Worm (Caenorhabditis elegans) whole organism, young adult: ENCODE measurements around the gene vps-26.
A peak's percentile ranks its signal among the peaks of the same experiment; 100 is the strongest.

ENCODE experiments used
- B0035.1 ChIP-seq: sonication (generic microtip); optimal IDR thresholded peaks from 2 replicates; lab custom pipeline; 2016; ENCODE audit warnings: missing genetic modification characterization, mild to moderate bottlenecking, missing compliant biosample characterization, missing genotype, missing genetic modification reagents
- B0261.1 ChIP-seq: sonication (generic microtip); optimal IDR thresholded peaks from 2 replicates; lab custom pipeline; 2016; ENCODE audit warnings: mild to moderate bottlenecking, missing genetic modification characterization, moderate library complexity, missing compliant biosample characterization
- B0336.3 ChIP-seq: fragments of 200-800 bp; sonication (Bioruptor generic); IDR thresholded peaks from 2 replicates; pipeline ENCODE4 v1.3.6; 2022; ENCODE audit warnings: missing genetic modification characterization, missing compliant biosample characterization
- C17E4.6 ChIP-seq: fragments of 200-800 bp; sonication (Bioruptor generic); IDR thresholded peaks from 2 replicates; pipeline ENCODE4 v1.3.6; 2022; ENCODE audit warnings: missing genetic modification reagents, missing genetic modification characterization, missing compliant biosample characterization
- D2030.7 ChIP-seq: fragments of 200-800 bp; sonication (Bioruptor generic); IDR thresholded peaks from 2 replicates; pipeline ENCODE4 v1.3.6; 2022; ENCODE audit warnings: missing genetic modification reagents, missing genetic modification characterization, missing compliant biosample characterization
- F23B12.7 ChIP-seq: sonication (generic microtip); optimal IDR thresholded peaks from 2 replicates; lab custom pipeline; 2017; ENCODE audit warnings: missing genetic modification characterization, mild to moderate bottlenecking, missing compliant biosample characterization, antibody characterized with exemption, moderate library complexity; ENCODE audit not compliant: insufficient read depth
- F37B4.10 ChIP-seq: fragments of 200-800 bp; sonication (Bioruptor generic); IDR thresholded peaks from 2 replicates; pipeline ENCODE4 v1.3.6; 2022; ENCODE audit warnings: missing genetic modification characterization, missing compliant biosample characterization
- F49E8.2 ChIP-seq: sonication (generic microtip); optimal IDR thresholded peaks from 3 replicates; lab custom pipeline; 2017; ENCODE audit warnings: missing genetic modification characterization, mild to moderate bottlenecking, missing compliant biosample characterization, antibody characterized with exemption, moderate library complexity; ENCODE audit not compliant: insufficient read depth
- F52B5.7 ChIP-seq: sonication (generic microtip); optimal IDR thresholded peaks from 2 replicates; lab custom pipeline; 2016; ENCODE audit warnings: mild to moderate bottlenecking, missing genetic modification characterization, missing compliant biosample characterization
- ama-1 ChIP-seq, 3 experiments: fragments of 150-350 bp in 1 of 3; sonication (generic microtip) in 2 of 3; optimal IDR thresholded peaks; 2 replicates each; lab custom pipeline; 2014 to 2018; ENCODE audit warnings: missing biosample characterization in 2 of 3, missing genetic modification characterization in 2 of 3, missing genetic modification reagents in 2 of 3
- attf-5 ChIP-seq: fragments of 200-800 bp; sonication (Bioruptor generic); optimal IDR thresholded peaks from 2 replicates; lab custom pipeline; 2018; ENCODE audit warnings: mild to moderate bottlenecking, missing genetic modification characterization, missing compliant biosample characterization
- attf-6 ChIP-seq: fragments of 200-800 bp; sonication (Bioruptor generic); IDR thresholded peaks from 2 replicates; pipeline ENCODE4 v1.3.6; 2022; ENCODE audit warnings: missing genetic modification reagents, missing genetic modification characterization, missing compliant biosample characterization
- bed-1 ChIP-seq: fragments of 200-800 bp; sonication (Bioruptor generic); IDR thresholded peaks from 2 replicates; pipeline ENCODE4 v1.3.6; 2022; ENCODE audit warnings: missing genetic modification reagents, missing genetic modification characterization, missing compliant biosample characterization
- bed-2 ChIP-seq: fragments of 200-800 bp; sonication (Bioruptor generic); IDR thresholded peaks from 2 replicates; pipeline ENCODE4 v1.3.6; 2022; ENCODE audit warnings: missing genetic modification reagents, missing genetic modification characterization, missing compliant biosample characterization
- cebp-1 ChIP-seq, 2 experiments: fragments of 200-800 bp in 1 of 2; sonication (Bioruptor generic) in 1 of 2; sonication (generic microtip) in 1 of 2; IDR thresholded peaks in 1 of 2; optimal IDR thresholded peaks in 1 of 2; 2 replicates each; pipeline versions ENCODE4 v1.3.6 to Lab custom; 2017 to 2022; ENCODE audit warnings: missing compliant biosample characterization in 2 of 2, missing genetic modification characterization in 2 of 2, mild to moderate bottlenecking in 1 of 2, missing genetic modification reagents in 1 of 2, moderate library complexity in 1 of 2
- cebp-2 ChIP-seq: fragments of 200-800 bp; sonication (Bioruptor generic); IDR thresholded peaks from 2 replicates; pipeline ENCODE4 v1.3.6; 2022; ENCODE audit warnings: missing genetic modification characterization, missing compliant biosample characterization
- ceh-79 ChIP-seq: sonication (generic microtip); optimal IDR thresholded peaks from 2 replicates; lab custom pipeline; 2017; ENCODE audit warnings: mild to moderate bottlenecking, missing genetic modification characterization, missing compliant biosample characterization
- chd-7 ChIP-seq: sonication (generic microtip); optimal IDR thresholded peaks from 2 replicates; lab custom pipeline; 2016; ENCODE audit warnings: mild to moderate bottlenecking, missing genetic modification characterization, moderate library complexity, missing compliant biosample characterization
- die-1 ChIP-seq: sonication (generic microtip); optimal IDR thresholded peaks from 2 replicates; lab custom pipeline; 2016; ENCODE audit warnings: missing genotype, mild to moderate bottlenecking, missing genetic modification characterization, missing compliant biosample characterization
- dpff-1 ChIP-seq: sonication (generic microtip); optimal IDR thresholded peaks from 2 replicates; lab custom pipeline; 2017; ENCODE audit warnings: mild to moderate bottlenecking, missing genetic modification characterization, missing compliant biosample characterization
- efl-1 ChIP-seq: fragments of 150-350 bp; optimal IDR thresholded peaks from 2 replicates; lab custom pipeline; 2014; ENCODE audit warnings: missing biosample characterization, missing genetic modification reagents, missing genetic modification characterization
- ets-4 ChIP-seq: fragments of 200-800 bp; sonication (Bioruptor generic); optimal IDR thresholded peaks from 2 replicates; lab custom pipeline; 2018; ENCODE audit warnings: mild to moderate bottlenecking, missing genetic modification characterization, missing compliant biosample characterization
- fkh-3 ChIP-seq: sonication (generic microtip); optimal IDR thresholded peaks from 2 replicates; lab custom pipeline; 2016; ENCODE audit warnings: mild to moderate bottlenecking, missing genetic modification characterization, missing compliant biosample characterization
- hmg-20 ChIP-seq: fragments of 200-800 bp; sonication (Bioruptor generic); IDR thresholded peaks from 2 replicates; pipeline ENCODE4 v1.3.6; 2022; ENCODE audit warnings: missing genetic modification reagents, missing genetic modification characterization, missing compliant biosample characterization
- let-526 ChIP-seq: fragments of 200-800 bp; sonication (Bioruptor generic); IDR thresholded peaks from 2 replicates; pipeline ENCODE4 v1.3.6; 2022; ENCODE audit warnings: missing genetic modification reagents, missing genetic modification characterization, missing compliant biosample characterization
- let-607 ChIP-seq, 2 experiments: fragments of 200-800 bp in 1 of 2; sonication (Bioruptor generic) in 1 of 2; sonication (generic microtip) in 1 of 2; optimal IDR thresholded peaks; 2 replicates each; lab custom pipeline; 2016 to 2018; ENCODE audit warnings: mild to moderate bottlenecking in 2 of 2, missing compliant biosample characterization in 2 of 2, missing genetic modification characterization in 2 of 2, moderate library complexity in 2 of 2, missing genotype in 1 of 2
- lin-26 ChIP-seq: fragments of 200-800 bp; sonication (Bioruptor generic); IDR thresholded peaks from 2 replicates; pipeline ENCODE4 v1.3.6; 2022; ENCODE audit warnings: missing genetic modification reagents, missing genetic modification characterization, missing compliant biosample characterization
- lin-35 ChIP-seq, 3 experiments: fragments of 150-350 bp in 2 of 3; sonication (generic microtip) in 1 of 3; optimal IDR thresholded peaks; 2 replicates each; lab custom pipeline; 2014 to 2018; ENCODE audit warnings: missing biosample characterization in 3 of 3, missing genetic modification characterization in 3 of 3, missing genetic modification reagents in 3 of 3
- lsy-27 ChIP-seq: sonication (generic microtip); optimal IDR thresholded peaks from 2 replicates; lab custom pipeline; 2017; ENCODE audit warnings: missing genetic modification characterization, mild to moderate bottlenecking, missing compliant biosample characterization, antibody characterized with exemption, missing genotype, borderline replicate concordance; ENCODE audit not compliant: insufficient read depth
- madf-10 ChIP-seq: sonication (generic microtip); optimal IDR thresholded peaks from 2 replicates; lab custom pipeline; 2016; ENCODE audit warnings: mild to moderate bottlenecking, missing genetic modification characterization, missing compliant biosample characterization
- madf-3 ChIP-seq: fragments of 200-800 bp; sonication (Bioruptor generic); IDR thresholded peaks from 2 replicates; pipeline ENCODE4 v1.3.6; 2022; ENCODE audit warnings: missing genetic modification reagents, missing genetic modification characterization, missing compliant biosample characterization
- nhr-27 ChIP-seq: fragments of 200-800 bp; sonication (Bioruptor generic); optimal IDR thresholded peaks from 2 replicates; lab custom pipeline; 2018; ENCODE audit warnings: mild to moderate bottlenecking, missing genetic modification characterization, moderate library complexity, missing compliant biosample characterization
- rec-8 ChIP-seq, 2 experiments: sonication (generic microtip); optimal IDR thresholded peaks; 2 replicates each; lab custom pipeline; 2016; ENCODE audit warnings: mild to moderate bottlenecking in 2 of 2, missing genetic modification characterization in 2 of 2, missing genetic modification reagents in 2 of 2, missing genotype in 2 of 2, missing biosample characterization in 1 of 2, missing compliant biosample characterization in 1 of 2, moderate library complexity in 1 of 2
- rpc-1 ChIP-seq, 2 experiments: fragments of 150-350 bp in 1 of 2; sonication (generic microtip) in 1 of 2; optimal IDR thresholded peaks; 2 replicates each; lab custom pipeline; 2014 to 2018; ENCODE audit warnings: missing biosample characterization in 1 of 2, missing genetic modification characterization in 1 of 2, missing genetic modification reagents in 1 of 2, missing genotype in 1 of 2
- snpc-1.3 ChIP-seq: sonication (generic microtip); optimal IDR thresholded peaks from 2 replicates; lab custom pipeline; 2017; ENCODE audit warnings: missing genetic modification characterization, mild to moderate bottlenecking, missing compliant biosample characterization, antibody characterized with exemption, moderate library complexity, missing genotype, missing genetic modification reagents; ENCODE audit not compliant: insufficient read depth
- snpc-4 ChIP-seq, 5 experiments: fragments of 150-350 bp in 1 of 5; sonication (generic microtip) in 4 of 5; optimal IDR thresholded peaks; 2 replicates each; lab custom pipeline; 2014 to 2018; ENCODE audit warnings: missing genetic modification characterization in 5 of 5, missing biosample characterization in 3 of 5, antibody characterized with exemption in 2 of 5, mild to moderate bottlenecking in 2 of 5, missing compliant biosample characterization in 2 of 5, missing genotype in 2 of 5, moderate library complexity in 2 of 5, missing genetic modification reagents in 1 of 5
- tbx-9 ChIP-seq: sonication (generic microtip); optimal IDR thresholded peaks from 2 replicates; lab custom pipeline; 2016; ENCODE audit warnings: borderline replicate concordance, missing genetic modification characterization, inconsistent platforms, missing compliant biosample characterization
- unc-62 ChIP-seq: fragments of 150-350 bp; optimal IDR thresholded peaks from 2 replicates; lab custom pipeline; 2014; ENCODE audit warnings: missing biosample characterization, missing genetic modification reagents, missing genetic modification characterization
- xnd-1 ChIP-seq: sonication (generic microtip); optimal IDR thresholded peaks from 2 replicates; lab custom pipeline; 2016; ENCODE audit warnings: missing genotype, missing genetic modification reagents, missing genetic modification characterization, missing compliant biosample characterization
- ztf-28 ChIP-seq: fragments of 200-800 bp; sonication (Bioruptor generic); IDR thresholded peaks from 2 replicates; pipeline ENCODE4 v1.3.6; 2022; ENCODE audit warnings: missing genetic modification reagents, missing genetic modification characterization, missing compliant biosample characterization
- ztf-6 ChIP-seq: fragments of 200-800 bp; sonication (Bioruptor generic); IDR thresholded peaks from 2 replicates; pipeline ENCODE4 v1.3.6; 2022; ENCODE audit warnings: missing genetic modification reagents, missing genetic modification characterization, missing compliant biosample characterization

The vps-26 gene

ce11 chrIV:9321039-9321851 is 20.3 kb downstream of the vps-26 start, which contains the start of the genes F49C12.12 and vha-17 (continued):
- TF ChIP-seq B0035.1 (no peak), lsy-27 (tag; lab: Kevin White, UChicago) (no peak), D2030.7 (GFP tag; lab: Robert Waterston, UW) (no peak)

- TF ChIP-seq fkh-3 (tag; lab: Kevin White, UChicago) = no peak
- no peak for TF ChIP-seq hmg-20
- TF ChIP-seq cebp-2 = no peak
- no peak for TF ChIP-seq chd-7 (tag; lab: Kevin White, UChicago)
- no peak for TF ChIP-seq attf-5 (GFP tag; lab: Kevin White, UChicago)
- no peak for TF ChIP-seq ztf-6 (GFP tag; lab: Robert Waterston, UW)
- TF ChIP-seq B0035.1 = no peak
- no peak for TF ChIP-seq tbx-9 (tag; lab: Kevin White, UChicago)
- no peak for TF ChIP-seq dpff-1 (tag; lab: Kevin White, UChicago)
- TF ChIP-seq madf-3 = no peak
- TF ChIP-seq unc-62 = no peak
- TF ChIP-seq B0261.1 (tag; lab: Kevin White, UChicago) = no peak
- no peak for TF ChIP-seq rpc-1 (optimal IDR thresholded peaks at IDR 0.05; lab: Kevin White, UChicago)
- no peak for TF ChIP-seq rpc-1 (tag; optimal IDR thresholded peaks at IDR 0.05; lab: Kevin White, UChicago)
- no peak for TF ChIP-seq C17E4.6 (GFP tag; lab: Robert Waterston, UW)
- no peak for TF ChIP-seq attf-6 (GFP tag; lab: Robert Waterston, UW)
- TF ChIP-seq let-526 = peak; percentile 57; the same call in 1 of the 2 replicates
- no peak for TF ChIP-seq F23B12.7 (tag; lab: Kevin White, UChicago)
- TF ChIP-seq ama-1 (optimal IDR thresholded peaks at IDR 0.05; lab: Kevin White, UChicago) = no peak
- peak in 1 of 2 experiments; percentile 42 for TF ChIP-seq ama-1 (GFP tag; optimal IDR thresholded peaks at IDR 0.05; lab: Kevin White, UChicago)
- TF ChIP-seq efl-1 = no peak
- no peak for TF ChIP-seq bed-2
- peak; percentile 58; the same call in 1 of the 2 replicates for TF ChIP-seq lin-26
- peak; percentile 70 for TF ChIP-seq F52B5.7 (tag; lab: Kevin White, UChicago)
- no peak for TF ChIP-seq F49E8.2 (tag; lab: Kevin White, UChicago)
- no peak for TF ChIP-seq xnd-1
- TF ChIP-seq ets-4 (GFP tag; lab: Kevin White, UChicago) = no peak
- peak; percentile 36; the same call in 1 of the 2 replicates for TF ChIP-seq B0336.3 (GFP tag; lab: Robert Waterston, UW)
- no peak for TF ChIP-seq madf-10
- TF ChIP-seq ceh-79 (tag; lab: Kevin White, UChicago) = no peak
- TF ChIP-seq let-607 (tag; optimal IDR thresholded peaks at IDR 0.05; lab: Kevin White, UChicago) = peak in 1 of 2 experiments; percentile 13
- TF ChIP-seq snpc-1.3 (tag; lab: Kevin White, UChicago) = no peak
- TF ChIP-seq snpc-4 (GFP tag; optimal IDR thresholded peaks at IDR 0.05; lab: Kevin White, UChicago) = no peak
- TF ChIP-seq snpc-4 (tag; optimal IDR thresholded peaks at IDR 0.05; lab: Kevin White, UChicago) = no peak
- TF ChIP-seq ztf-28 (GFP tag; lab: Robert Waterston, UW) = no peak
- TF ChIP-seq F37B4.10 (GFP tag; lab: Robert Waterston, UW) = no peak
- no peak for TF ChIP-seq nhr-27
- no peak for TF ChIP-seq cebp-1 (GFP tag; IDR thresholded peaks at IDR 0.05; lab: Robert Waterston, UW)
- TF ChIP-seq cebp-1 (tag; optimal IDR thresholded peaks at IDR 0.05; lab: Kevin White, UChicago) = peak; percentile 14
- TF ChIP-seq bed-1 (GFP tag; lab: Robert Waterston, UW) = 0 out of 2 replicates have a peak, but pooled peaks have one; percentile 37
- no peak for TF ChIP-seq rec-8 (tag; optimal IDR thresholded peaks at IDR 0.05; lab: Kevin White, UChicago)
- no peak for TF ChIP-seq die-1 (tag; lab: Kevin White, UChicago)
- TF ChIP-seq lin-35 (GFP tag; optimal IDR thresholded peaks at IDR 0.05; lab: Kevin White, UChicago) = no peak
Observed at ce11 chrIV:9320023-9320422, 21.6 kb downstream of the vps-26 start.
